Worm (Caenorhabditis elegans) whole organism, L2 larva: ENCODE measurements around the gene F52E1.14.

ENCODE experiments used
- C34F6.9 ChIP-seq: fragments of 150-350 bp; optimal IDR thresholded peaks from 2 replicates; lab custom pipeline; 2014; ENCODE audit warnings: missing biosample characterization, missing genetic modification characterization
- F13H6.1 ChIP-seq: sonication (generic microtip); optimal IDR thresholded peaks from 2 replicates; lab custom pipeline; 2016; ENCODE audit warnings: missing genetic modification characterization, missing compliant biosample characterization
- ZK546.5 ChIP-seq: sonication (generic microtip); optimal IDR thresholded peaks from 2 replicates; lab custom pipeline; 2017; ENCODE audit warnings: missing biosample characterization, missing genetic modification characterization
- elt-1 ChIP-seq: fragments of 150-350 bp; optimal IDR thresholded peaks from 2 replicates; lab custom pipeline; 2014; ENCODE audit warnings: missing biosample characterization, missing genetic modification characterization
- nhr-11 ChIP-seq: fragments of 150-350 bp; optimal IDR thresholded peaks from 2 replicates; lab custom pipeline; 2014; ENCODE audit warnings: missing biosample characterization, missing genetic modification characterization
- nhr-12 ChIP-seq: fragments of 150-350 bp; optimal IDR thresholded peaks from 2 replicates; lab custom pipeline; 2014; ENCODE audit warnings: missing biosample characterization, missing genetic modification characterization
- nhr-77 ChIP-seq: fragments of 150-350 bp; optimal IDR thresholded peaks from 2 replicates; lab custom pipeline; 2014; ENCODE audit warnings: missing biosample characterization, missing genetic modification characterization
- snpc-4 ChIP-seq: fragments of 150-350 bp; optimal IDR thresholded peaks from 2 replicates; lab custom pipeline; 2014; ENCODE audit warnings: missing biosample characterization, missing genetic modification characterization

DNA sequence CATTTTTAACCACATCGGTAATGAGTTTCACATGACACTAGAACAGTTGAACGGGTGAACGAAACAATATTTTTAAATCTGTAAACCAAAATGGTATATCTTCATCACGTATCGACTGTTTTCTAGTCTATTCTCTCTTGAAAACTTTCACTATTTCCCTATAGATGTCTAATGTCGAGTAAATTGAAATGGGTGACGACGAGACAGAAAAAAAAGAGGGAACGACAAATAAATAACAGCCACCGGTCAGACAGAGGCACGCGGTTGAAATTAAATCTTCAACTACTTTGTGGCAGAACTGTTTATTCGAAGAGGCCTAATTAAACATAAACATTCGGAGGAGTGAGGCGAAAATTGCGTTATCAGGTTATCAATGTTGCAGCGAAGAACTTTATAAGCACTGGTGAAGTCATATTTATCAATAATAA is 50.7 kb downstream of the F52E1.14 start:
- no peak for TF ChIP-seq nhr-77 (tag; lab: Kevin White, UChicago)
- no peak for TF ChIP-seq snpc-4 (tag; lab: Kevin White, UChicago)
- TF ChIP-seq elt-1 (tag; lab: Kevin White, UChicago) = no peak
- TF ChIP-seq nhr-11 = no peak
- no peak for TF ChIP-seq ZK546.5 (tag; lab: Kevin White, UChicago)
- TF ChIP-seq F13H6.1 (tag; lab: Kevin White, UChicago) = peak; percentile 36
- TF ChIP-seq C34F6.9 = no peak
- no peak for TF ChIP-seq nhr-12 (tag; lab: Kevin White, UChicago)
